Fruit fly (Drosophila melanogaster): ENCODE results near the gene CG7201.

Gene CG7201

dm6 chr3L:8314788-8315140 lies 19.6 kb upstream of the CG7201 start (continued):
- no peak for TF ChIP-seq H15 (GFP tag; IDR thresholded peaks at IDR 0.05)
- no peak for TF ChIP-seq salm (tag; optimal IDR thresholded peaks at IDR 0.05)
- TF ChIP-seq vfl (GFP tag; optimal IDR thresholded peaks at IDR 0.05): no peak
- TF ChIP-seq mam (GFP tag; optimal IDR thresholded peaks at IDR 0.05): no peak
- no peak for TF ChIP-seq fd102C (GFP tag; optimal IDR thresholded peaks at IDR 0.05)
- TF ChIP-seq Taf1 (GFP tag; IDR thresholded peaks at IDR 0.05): peak; percentile 47; the same call in 1 of the 2 replicates
- TF ChIP-seq CG13296 (GFP tag; optimal IDR thresholded peaks at IDR 0.05): no peak
- TF ChIP-seq onecut (GFP tag; IDR thresholded peaks at IDR 0.05): peak; percentile 44
- TF ChIP-seq tin (GFP tag; optimal IDR thresholded peaks at IDR 0.05): no peak
- TF ChIP-seq Mad (GFP tag; optimal IDR thresholded peaks at IDR 0.05): no peak
- no peak for TF ChIP-seq CG10462 (GFP tag; optimal IDR thresholded peaks at IDR 0.05)
- peak; percentile 14 for TF ChIP-seq grau (tag; optimal IDR thresholded peaks at IDR 0.05)
- TF ChIP-seq CrebB (tag; optimal IDR thresholded peaks at IDR 0.05): peak; percentile 11
- no peak for TF ChIP-seq CG33213 (GFP tag; optimal IDR thresholded peaks at IDR 0.05)
- TF ChIP-seq Ada2b (GFP tag; IDR thresholded peaks at IDR 0.05): peak; percentile 44; the same call in 1 of the 2 replicates
- no peak for TF ChIP-seq BEAF-32 (GFP tag; optimal IDR thresholded peaks at IDR 0.05)
- TF ChIP-seq CG1832 (GFP tag; optimal IDR thresholded peaks at IDR 0.05): no peak
- TF ChIP-seq dan (GFP tag; IDR thresholded peaks at IDR 0.05): no peak
- peak; percentile 42; the same call in 1 of the 2 replicates for TF ChIP-seq CG6689 (GFP tag; IDR thresholded peaks at IDR 0.05)
- no peak for TF ChIP-seq CG12104 (GFP tag; optimal IDR thresholded peaks at IDR 0.05)
- TF ChIP-seq CG2199 (GFP tag; IDR thresholded peaks at IDR 0.05): no peak
- TF ChIP-seq CG4328 (GFP tag; optimal IDR thresholded peaks at IDR 0.05): no peak
- TF ChIP-seq NC2α (GFP tag; optimal IDR thresholded peaks at IDR 0.05): no peak
- TF ChIP-seq CG17385 (GFP tag; optimal IDR thresholded peaks at IDR 0.05): no peak
- TF ChIP-seq Hand (GFP tag; optimal IDR thresholded peaks at IDR 0.05): no peak
- TF ChIP-seq CG8388 (GFP tag; optimal IDR thresholded peaks at IDR 0.05): no peak
- TF ChIP-seq CG13894 (tag; optimal IDR thresholded peaks at IDR 0.05): no peak
- TF ChIP-seq CG11560 (tag; IDR thresholded peaks at IDR 0.05): no peak
- TF ChIP-seq exex (tag; optimal IDR thresholded peaks at IDR 0.05): no peak
- no peak for TF ChIP-seq CG10654 (GFP tag; optimal IDR thresholded peaks at IDR 0.05)
- no peak; the same call in 1 of the 2 replicates for TF ChIP-seq chm (GFP tag; IDR thresholded peaks at IDR 0.05)
- TF ChIP-seq Sry-δ (GFP tag; optimal IDR thresholded peaks at IDR 0.05): no peak
- no peak for TF ChIP-seq nerfin-1 (tag; optimal IDR thresholded peaks at IDR 0.05)
- TF ChIP-seq Dll (GFP tag; IDR thresholded peaks at IDR 0.05; ENCODE audit: partially characterized antibody): no peak
- TF ChIP-seq CG34224 (GFP tag; IDR thresholded peaks at IDR 0.05; ENCODE audit: partially characterized antibody): no peak
- TF ChIP-seq cwo (GFP tag; optimal IDR thresholded peaks at IDR 0.05): no peak
- TF ChIP-seq PHDP (tag; optimal IDR thresholded peaks at IDR 0.05): peak; percentile 0
- TF ChIP-seq Mrtf (GFP tag; IDR thresholded peaks at IDR 0.05): no peak
- no peak for TF ChIP-seq Fer2 (tag; optimal IDR thresholded peaks at IDR 0.05)
- no peak for TF ChIP-seq GATAe (GFP tag; conservative IDR thresholded peaks at IDR 0.05)
- no peak for TF ChIP-seq Antp (GFP tag; optimal IDR thresholded peaks at IDR 0.05)
- TF ChIP-seq NK7.1 (GFP tag; optimal IDR thresholded peaks at IDR 0.05): no peak
- no peak for TF ChIP-seq CG32767 (GFP tag; IDR thresholded peaks at IDR 0.05)
- TF ChIP-seq zf30C (GFP tag; optimal IDR thresholded peaks at IDR 0.05): no peak
- no peak for TF ChIP-seq Ravus (GFP tag; IDR thresholded peaks at IDR 0.05)
- TF ChIP-seq ro (GFP tag; IDR thresholded peaks at IDR 0.05): no peak
- TF ChIP-seq Hr3 (GFP tag; optimal IDR thresholded peaks at IDR 0.05): no peak
- no peak for TF ChIP-seq emc (GFP tag; optimal IDR thresholded peaks at IDR 0.05)
- no peak for TF ChIP-seq croc (GFP tag; conservative IDR thresholded peaks at IDR 0.05)
- TF ChIP-seq CG6683 (GFP tag; optimal IDR thresholded peaks at IDR 0.05): no peak
- no peak for TF ChIP-seq tna (GFP tag; IDR thresholded peaks at IDR 0.05; ENCODE audit: partially characterized antibody)
- TF ChIP-seq CG12744 (GFP tag; optimal IDR thresholded peaks at IDR 0.05): no peak

Measured in whole organism, embryonic.